Worm (Caenorhabditis elegans): ENCODE results near the gene fli-1.
A peak's percentile ranks its signal among the peaks of the same experiment; 100 is the strongest.

Gene fli-1

ce11 chrIII:8685590-8686240 lies 2.2 kb upstream of the fli-1 start (continued):
- peak; percentile 28 for TF ChIP-seq ZK185.1 (tag; optimal IDR thresholded peaks at IDR 0.05; ENCODE audit: poor library complexity, severe bottlenecking)
- TF ChIP-seq C17E4.6 (GFP tag; IDR thresholded peaks at IDR 0.05) = no peak
- no peak for TF ChIP-seq rpc-1 (optimal IDR thresholded peaks at IDR 0.05)
- TF ChIP-seq rpc-1 (tag; optimal IDR thresholded peaks at IDR 0.05) = no peak
- peak; percentile 48; the same call in 1 of the 2 replicates for TF ChIP-seq egl-44 (GFP tag; IDR thresholded peaks at IDR 0.05)
- TF ChIP-seq athp-1 (tag; optimal IDR thresholded peaks at IDR 0.05) = peak; percentile 34
- TF ChIP-seq B0336.3 (GFP tag; IDR thresholded peaks at IDR 0.05) = peak; percentile 77
- TF ChIP-seq nfyb-1 (GFP tag; IDR thresholded peaks at IDR 0.05) = peak; percentile 80
- TF ChIP-seq B0019.2 (GFP tag; conservative IDR thresholded peaks at IDR 0.05) = no peak
- no peak for TF ChIP-seq snpc-1.1 (tag; optimal IDR thresholded peaks at IDR 0.05; ENCODE audit: insufficient read depth)
- no peak for TF ChIP-seq hmg-20 (GFP tag; IDR thresholded peaks at IDR 0.05)
- no peak for TF ChIP-seq unc-62 (GFP tag; optimal IDR thresholded peaks at IDR 0.05)
- TF ChIP-seq ekl-4 (GFP tag; IDR thresholded peaks at IDR 0.05) = peak; percentile 76; the same call in 1 of the 2 replicates
- TF ChIP-seq ztf-26 (tag; optimal IDR thresholded peaks at IDR 0.05) = peak; percentile 55
- peak; percentile 32 for TF ChIP-seq B0035.1 (tag; optimal IDR thresholded peaks at IDR 0.05)
- TF ChIP-seq somi-1 (GFP tag; optimal IDR thresholded peaks at IDR 0.05) = no peak
- TF ChIP-seq bed-2 (GFP tag; IDR thresholded peaks at IDR 0.05) = no peak
- no peak for TF ChIP-seq F39B2.1 (GFP tag; IDR thresholded peaks at IDR 0.05)
- peak; percentile 11 for TF ChIP-seq lin-54 (GFP tag; optimal IDR thresholded peaks at IDR 0.05)
- TF ChIP-seq ets-4 (GFP tag; optimal IDR thresholded peaks at IDR 0.05) = no peak
- no peak for TF ChIP-seq ztf-6 (GFP tag; IDR thresholded peaks at IDR 0.05)
- no peak for TF ChIP-seq tbp1 (GFP tag; optimal IDR thresholded peaks at IDR 0.05)
- TF ChIP-seq C06A6.2 (GFP tag; conservative IDR thresholded peaks at IDR 0.05) = no peak
- TF ChIP-seq attf-6 (GFP tag; IDR thresholded peaks at IDR 0.05) = no peak
- no peak for TF ChIP-seq mxl-1 (tag; optimal IDR thresholded peaks at IDR 0.05)
- TF ChIP-seq F23B12.7 (tag; optimal IDR thresholded peaks at IDR 0.05; ENCODE audit: insufficient read depth) = no peak
- no peak for TF ChIP-seq aptf-3 (GFP tag; IDR thresholded peaks at IDR 0.05)
- TF ChIP-seq dox-1 (GFP tag; IDR thresholded peaks at IDR 0.05) = no peak
- no peak for TF ChIP-seq bed-1 (GFP tag; IDR thresholded peaks at IDR 0.05)
- no peak for TF ChIP-seq snpc-1.3 (tag; optimal IDR thresholded peaks at IDR 0.05; ENCODE audit: insufficient read depth)
- TF ChIP-seq sptf-2 (GFP tag; optimal IDR thresholded peaks at IDR 0.05) = no peak
- no peak for TF ChIP-seq dpl-1 (GFP tag; optimal IDR thresholded peaks at IDR 0.05)
- peak; percentile 29 for TF ChIP-seq T26A5.8 (tag; optimal IDR thresholded peaks at IDR 0.05)
- TF ChIP-seq lin-40 (tag; optimal IDR thresholded peaks at IDR 0.05) = no peak
- no peak for TF ChIP-seq lsl-1 (GFP tag; optimal IDR thresholded peaks at IDR 0.05)
- TF ChIP-seq gei-17 (GFP tag; optimal IDR thresholded peaks at IDR 0.05) = no peak
- 0 out of 2 replicates have a peak, but pooled peaks have one; percentile 7 for TF ChIP-seq cebp-2 (GFP tag; IDR thresholded peaks at IDR 0.05)
- no peak for TF ChIP-seq hrde-1 (tag; optimal IDR thresholded peaks at IDR 0.05; ENCODE audit: borderline replicate concordance)
- peak; percentile 40; the same call in 1 of the 2 replicates for TF ChIP-seq K11D2.4 (GFP tag; IDR thresholded peaks at IDR 0.05)
- no peak for TF ChIP-seq ceh-58 (GFP tag; IDR thresholded peaks at IDR 0.05)
- peak; percentile 42; the same call in 1 of the 2 replicates for TF ChIP-seq cebp-1 (GFP tag; IDR thresholded peaks at IDR 0.05)
- TF ChIP-seq cebp-1 (tag; optimal IDR thresholded peaks at IDR 0.05) = peak; percentile 53
- TF ChIP-seq F49E8.2 (tag; optimal IDR thresholded peaks at IDR 0.05; ENCODE audit: insufficient read depth) = no peak
- peak; percentile 12; the same call in 1 of the 2 replicates for TF ChIP-seq mcd-1 (GFP tag; IDR thresholded peaks at IDR 0.05)
- TF ChIP-seq attf-5 (GFP tag; optimal IDR thresholded peaks at IDR 0.05) = no peak
- TF ChIP-seq ceh-91 (GFP tag; IDR thresholded peaks at IDR 0.05) = no peak
- TF ChIP-seq T07F8.4 (tag; optimal IDR thresholded peaks at IDR 0.05) = no peak
- TF ChIP-seq Y53F4B.3 (GFP tag; IDR thresholded peaks at IDR 0.05) = no peak

Measured in whole organism, young adult.